Worm (Caenorhabditis elegans) whole organism, young adult: ENCODE measurements around the gene F54D5.5.
A peak's percentile ranks its signal among the peaks of the same experiment; 100 is the strongest.

ENCODE experiments used
- B0035.1 ChIP-seq: sonication (generic microtip); optimal IDR thresholded peaks from 2 replicates; lab custom pipeline; 2016; ENCODE audit warnings: missing genetic modification characterization, mild to moderate bottlenecking, missing compliant biosample characterization, missing genotype, missing genetic modification reagents
- B0261.1 ChIP-seq: sonication (generic microtip); optimal IDR thresholded peaks from 2 replicates; lab custom pipeline; 2016; ENCODE audit warnings: mild to moderate bottlenecking, missing genetic modification characterization, moderate library complexity, missing compliant biosample characterization
- D2030.7 ChIP-seq: fragments of 200-800 bp; sonication (Bioruptor generic); IDR thresholded peaks from 2 replicates; pipeline ENCODE4 v1.3.6; 2022; ENCODE audit warnings: missing genetic modification reagents, missing genetic modification characterization, missing compliant biosample characterization
- F52B5.7 ChIP-seq: sonication (generic microtip); optimal IDR thresholded peaks from 2 replicates; lab custom pipeline; 2016; ENCODE audit warnings: mild to moderate bottlenecking, missing genetic modification characterization, missing compliant biosample characterization
- F55B11.4 ChIP-seq: sonication (generic microtip); optimal IDR thresholded peaks from 2 replicates; lab custom pipeline; 2016; ENCODE audit warnings: missing compliant biosample characterization, missing genetic modification characterization, borderline replicate concordance; ENCODE audit not compliant: insufficient read depth
- Y53F4B.3 ChIP-seq: fragments of 200-800 bp; sonication (Bioruptor generic); IDR thresholded peaks from 2 replicates; pipeline ENCODE4 v1.3.6; 2022; ENCODE audit warnings: missing genetic modification reagents, missing genetic modification characterization, missing compliant biosample characterization
- Y53G8AR.9 ChIP-seq: fragments of 200-800 bp; sonication (Bioruptor generic); conservative IDR thresholded peaks from 2 replicates; pipeline ENCODE4 v1.3.6; 2022; ENCODE audit warnings: missing genetic modification reagents, missing genetic modification characterization, missing compliant biosample characterization
- Y56A3A.18 ChIP-seq: fragments of 200-800 bp; sonication (Bioruptor generic); IDR thresholded peaks from 2 replicates; pipeline ENCODE4 v1.3.6; 2022; ENCODE audit warnings: missing genetic modification reagents, missing genetic modification characterization, missing compliant biosample characterization
- Y95B8A.8 ChIP-seq: fragments of 200-800 bp; sonication (Bioruptor generic); IDR thresholded peaks from 2 replicates; pipeline ENCODE4 v1.3.6; 2022; ENCODE audit warnings: missing genetic modification reagents, missing genetic modification characterization, missing compliant biosample characterization
- aptf-3 ChIP-seq: fragments of 200-800 bp; sonication (Bioruptor generic); IDR thresholded peaks from 2 replicates; pipeline ENCODE4 v1.3.6; 2022; ENCODE audit warnings: missing genetic modification characterization, missing compliant biosample characterization
- athp-1 ChIP-seq: sonication (generic microtip); optimal IDR thresholded peaks from 2 replicates; lab custom pipeline; 2017; ENCODE audit warnings: mild to moderate bottlenecking, missing genetic modification characterization, missing compliant biosample characterization
- attf-6 ChIP-seq: fragments of 200-800 bp; sonication (Bioruptor generic); IDR thresholded peaks from 2 replicates; pipeline ENCODE4 v1.3.6; 2022; ENCODE audit warnings: missing genetic modification reagents, missing genetic modification characterization, missing compliant biosample characterization
- bed-2 ChIP-seq: fragments of 200-800 bp; sonication (Bioruptor generic); IDR thresholded peaks from 2 replicates; pipeline ENCODE4 v1.3.6; 2022; ENCODE audit warnings: missing genetic modification reagents, missing genetic modification characterization, missing compliant biosample characterization
- cebp-2 ChIP-seq: fragments of 200-800 bp; sonication (Bioruptor generic); IDR thresholded peaks from 2 replicates; pipeline ENCODE4 v1.3.6; 2022; ENCODE audit warnings: missing genetic modification characterization, missing compliant biosample characterization
- ceh-100 ChIP-seq: fragments of 200-800 bp; sonication (Bioruptor generic); IDR thresholded peaks from 2 replicates; pipeline ENCODE4 v1.3.6; 2022; ENCODE audit warnings: missing genetic modification reagents, missing genetic modification characterization, missing compliant biosample characterization
- ceh-27 ChIP-seq: fragments of 200-800 bp; sonication (Bioruptor generic); optimal IDR thresholded peaks from 2 replicates; lab custom pipeline; 2018; ENCODE audit warnings: mild to moderate bottlenecking, missing genetic modification characterization, moderate library complexity, missing compliant biosample characterization
- dox-1 ChIP-seq: fragments of 200-800 bp; sonication (Bioruptor generic); IDR thresholded peaks from 2 replicates; pipeline ENCODE4 v1.3.6; 2022; ENCODE audit warnings: missing genetic modification reagents, missing genetic modification characterization, missing compliant biosample characterization
- dpff-1 ChIP-seq: sonication (generic microtip); optimal IDR thresholded peaks from 2 replicates; lab custom pipeline; 2017; ENCODE audit warnings: mild to moderate bottlenecking, missing genetic modification characterization, missing compliant biosample characterization
- efl-1 ChIP-seq: fragments of 150-350 bp; optimal IDR thresholded peaks from 2 replicates; lab custom pipeline; 2014; ENCODE audit warnings: missing biosample characterization, missing genetic modification reagents, missing genetic modification characterization
- gei-17 ChIP-seq: fragments of 200-800 bp; sonication (Bioruptor generic); optimal IDR thresholded peaks from 2 replicates; lab custom pipeline; 2018; ENCODE audit warnings: mild to moderate bottlenecking, missing genetic modification characterization, missing compliant biosample characterization
- hmg-1.2 ChIP-seq: fragments of 200-800 bp; sonication (Bioruptor generic); IDR thresholded peaks from 2 replicates; pipeline ENCODE4 v1.3.6; 2022; ENCODE audit warnings: missing genetic modification reagents, missing genetic modification characterization, missing compliant biosample characterization
- hmg-20 ChIP-seq: fragments of 200-800 bp; sonication (Bioruptor generic); IDR thresholded peaks from 2 replicates; pipeline ENCODE4 v1.3.6; 2022; ENCODE audit warnings: missing genetic modification reagents, missing genetic modification characterization, missing compliant biosample characterization
- hrde-1 ChIP-seq: sonication (generic microtip); optimal IDR thresholded peaks from 2 replicates; lab custom pipeline; 2016; ENCODE audit warnings: missing genetic modification characterization, mild to moderate bottlenecking, missing compliant biosample characterization, moderate library complexity, missing genotype, missing genetic modification reagents, borderline replicate concordance
- lin-26 ChIP-seq: fragments of 200-800 bp; sonication (Bioruptor generic); IDR thresholded peaks from 2 replicates; pipeline ENCODE4 v1.3.6; 2022; ENCODE audit warnings: missing genetic modification reagents, missing genetic modification characterization, missing compliant biosample characterization
- lin-40 ChIP-seq: sonication (generic microtip); optimal IDR thresholded peaks from 2 replicates; lab custom pipeline; 2016; ENCODE audit warnings: missing genetic modification characterization, mild to moderate bottlenecking, missing compliant biosample characterization, missing genotype, missing genetic modification reagents
- lsl-1 ChIP-seq: fragments of 200-800 bp; sonication (Bioruptor generic); optimal IDR thresholded peaks from 2 replicates; lab custom pipeline; 2018; ENCODE audit warnings: mild to moderate bottlenecking, missing genetic modification characterization, moderate library complexity, missing compliant biosample characterization
- madf-10 ChIP-seq: sonication (generic microtip); optimal IDR thresholded peaks from 2 replicates; lab custom pipeline; 2016; ENCODE audit warnings: mild to moderate bottlenecking, missing genetic modification characterization, missing compliant biosample characterization
- madf-3 ChIP-seq: fragments of 200-800 bp; sonication (Bioruptor generic); IDR thresholded peaks from 2 replicates; pipeline ENCODE4 v1.3.6; 2022; ENCODE audit warnings: missing genetic modification reagents, missing genetic modification characterization, missing compliant biosample characterization
- madf-6 ChIP-seq: fragments of 200-800 bp; sonication (Bioruptor generic); IDR thresholded peaks from 2 replicates; pipeline ENCODE4 v1.3.6; 2022; ENCODE audit warnings: missing genetic modification reagents, missing genetic modification characterization, missing compliant biosample characterization
- nhr-90 ChIP-seq: sonication (generic microtip); optimal IDR thresholded peaks from 2 replicates; lab custom pipeline; 2016; ENCODE audit warnings: missing genotype, mild to moderate bottlenecking, missing genetic modification characterization, missing compliant biosample characterization
- sdz-38 ChIP-seq: sonication (generic microtip); optimal IDR thresholded peaks from 2 replicates; lab custom pipeline; 2016; ENCODE audit warnings: missing genotype, missing genetic modification characterization, missing compliant biosample characterization
- snpc-1.3 ChIP-seq: sonication (generic microtip); optimal IDR thresholded peaks from 2 replicates; lab custom pipeline; 2017; ENCODE audit warnings: missing genetic modification characterization, mild to moderate bottlenecking, missing compliant biosample characterization, antibody characterized with exemption, moderate library complexity, missing genotype, missing genetic modification reagents; ENCODE audit not compliant: insufficient read depth
- snpc-3.4 ChIP-seq: sonication (generic microtip); optimal IDR thresholded peaks from 2 replicates; lab custom pipeline; 2017; ENCODE audit warnings: missing genetic modification characterization, mild to moderate bottlenecking, missing compliant biosample characterization, antibody characterized with exemption, moderate library complexity, missing genotype, missing genetic modification reagents
- tbx-9 ChIP-seq: sonication (generic microtip); optimal IDR thresholded peaks from 2 replicates; lab custom pipeline; 2016; ENCODE audit warnings: borderline replicate concordance, missing genetic modification characterization, inconsistent platforms, missing compliant biosample characterization
- tlf-1 ChIP-seq: fragments of 200-800 bp; sonication (Bioruptor generic); optimal IDR thresholded peaks from 2 replicates; lab custom pipeline; 2018; ENCODE audit warnings: mild to moderate bottlenecking, missing genetic modification characterization, missing compliant biosample characterization
- unc-130 ChIP-seq: sonication (generic microtip); optimal IDR thresholded peaks from 2 replicates; lab custom pipeline; 2016; ENCODE audit warnings: missing genetic modification reagents, missing genetic modification characterization, missing compliant biosample characterization
- zim-3 ChIP-seq: sonication (generic microtip); optimal IDR thresholded peaks from 2 replicates; lab custom pipeline; 2017; ENCODE audit warnings: mild to moderate bottlenecking, missing genetic modification characterization, moderate library complexity, missing compliant biosample characterization
- ztf-25 ChIP-seq: fragments of 200-800 bp; sonication (Bioruptor generic); IDR thresholded peaks from 2 replicates; pipeline ENCODE4 v1.3.6; 2022; ENCODE audit warnings: missing genetic modification reagents, missing genetic modification characterization, missing compliant biosample characterization
- ztf-28 ChIP-seq: fragments of 200-800 bp; sonication (Bioruptor generic); IDR thresholded peaks from 2 replicates; pipeline ENCODE4 v1.3.6; 2022; ENCODE audit warnings: missing genetic modification reagents, missing genetic modification characterization, missing compliant biosample characterization

Gene F54D5.5

ce11 chrII:11534429-11535099, 32.3 kb downstream of the F54D5.5 start, which contains the start of gene Y62F5A.12 (continued):
- 0 out of 2 replicates have a peak, but pooled peaks have one; percentile 67 for TF ChIP-seq cebp-2 (GFP tag; lab: Robert Waterston, UW)
- peak; percentile 98 for TF ChIP-seq dox-1 (GFP tag; lab: Robert Waterston, UW)
- TF ChIP-seq lsl-1 (GFP tag; lab: Kevin White, UChicago) = peak; percentile 78
- TF ChIP-seq aptf-3 = peak; percentile 75; the same call in 1 of the 2 replicates
- peak; percentile 52 for TF ChIP-seq efl-1
- TF ChIP-seq hmg-1.2 (GFP tag; lab: Robert Waterston, UW) = peak; percentile 81
- TF ChIP-seq madf-3 (GFP tag; lab: Robert Waterston, UW) = peak; percentile 93
- TF ChIP-seq Y56A3A.18 (GFP tag; lab: Robert Waterston, UW) = 0 out of 2 replicates have a peak, but pooled peaks have one; percentile 67
- peak; percentile 90 for TF ChIP-seq lin-26 (GFP tag; lab: Robert Waterston, UW)
- peak; percentile 14 for TF ChIP-seq nhr-90
- peak; percentile 93 for TF ChIP-seq Y53F4B.3 (GFP tag; lab: Robert Waterston, UW)
- TF ChIP-seq unc-130 = peak; percentile 88
- peak; percentile 58 for TF ChIP-seq snpc-3.4 (tag; lab: Kevin White, UChicago)
- peak; percentile 74 for TF ChIP-seq attf-6
- peak; percentile 98 for TF ChIP-seq ztf-28 (GFP tag; lab: Robert Waterston, UW)
- peak; percentile 83 for TF ChIP-seq lin-40 (tag; lab: Kevin White, UChicago)
- peak; percentile 90 for TF ChIP-seq madf-10
- TF ChIP-seq ztf-25 (GFP tag; lab: Robert Waterston, UW) = peak; percentile 99
- TF ChIP-seq B0261.1 (tag; lab: Kevin White, UChicago) = peak; percentile 20
- TF ChIP-seq B0035.1 (tag; lab: Kevin White, UChicago) = peak; percentile 35
- TF ChIP-seq tlf-1 (GFP tag; lab: Kevin White, UChicago) = peak; percentile 68
- TF ChIP-seq F52B5.7 = peak; percentile 65
- peak; percentile 1 for TF ChIP-seq hrde-1
- TF ChIP-seq bed-2 (GFP tag; lab: Robert Waterston, UW) = peak; percentile 98
- peak; percentile 93 for TF ChIP-seq ceh-27 (GFP tag; lab: Kevin White, UChicago)

DNA sequence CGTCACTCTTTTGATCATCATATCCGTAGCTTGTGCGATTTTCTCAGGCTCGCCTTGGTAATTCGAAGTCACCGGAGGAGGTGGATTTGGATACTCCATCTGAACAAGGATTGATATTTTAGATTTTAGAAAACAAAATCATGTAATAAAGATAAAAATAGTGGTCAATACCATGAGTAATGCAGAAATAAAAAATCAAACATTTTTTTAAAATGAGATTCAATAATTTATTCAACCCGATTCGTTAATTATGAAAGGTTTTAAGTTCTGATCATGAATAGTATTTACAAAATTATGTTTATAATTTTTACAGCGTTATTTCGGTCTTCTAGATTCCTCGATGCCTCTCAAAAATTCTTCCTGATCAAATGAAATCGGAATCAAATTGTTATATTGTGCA, 33.1 kb downstream of the F54D5.5 start, which contains the start of gene mdt-8:
Gene mdt-8, minus strand, starts transcription at position 101 of the 400 bp plus-strand sequence.
- TF ChIP-seq madf-6 (GFP tag; lab: Robert Waterston, UW) (peak; percentile 39; the same call in 1 of the 2 replicates), ceh-100 (GFP tag; lab: Robert Waterston, UW) (0 out of 2 replicates have a peak, but pooled peaks have one; percentile 13), unc-130 (no peak), snpc-1.3 (tag; lab: Kevin White, UChicago) (no peak), dox-1 (GFP tag; lab: Robert Waterston, UW) (no peak), nhr-90 (no peak)

- TF ChIP-seq zim-3 (no peak), gei-17 (no peak), athp-1 (tag; lab: Kevin White, UChicago) (no peak), D2030.7 (no peak), F55B11.4 (tag; lab: Kevin White, UChicago) (no peak), tlf-1 (GFP tag; lab: Kevin White, UChicago) (no peak), tbx-9 (tag; lab: Kevin White, UChicago) (no peak), Y53G8AR.9 (GFP tag; lab: Robert Waterston, UW) (no peak), sdz-38 (tag; lab: Kevin White, UChicago) (no peak), hmg-20 (GFP tag; lab: Robert Waterston, UW) (no peak), dpff-1 (tag; lab: Kevin White, UChicago) (no peak), Y95B8A.8 (GFP tag; lab: Robert Waterston, UW) (no peak), aptf-3 (no peak), Y56A3A.18 (GFP tag; lab: Robert Waterston, UW) (no peak)
These were observed 39.9 kb downstream of the F54D5.5 start, which contains the start of gene age-1 for ce11 chrII:11526954-11527353. age-1 (minus strand) TSS chrII:11527054.
